Worm (Caenorhabditis elegans) whole organism, late embryonic: ENCODE measurements around the gene F48E3.6.

Source experiments
- C38D4.7 ChIP-seq: fragments of 200-800 bp; sonication (Bioruptor generic); optimal IDR thresholded peaks from 2 replicates; lab custom pipeline; 2018; ENCODE audit warnings: mild to moderate bottlenecking, missing genetic modification characterization, moderate library complexity, missing compliant biosample characterization
- ama-1 ChIP-seq: fragments of 150-350 bp; optimal IDR thresholded peaks from 2 replicates; lab custom pipeline; 2014
- dmd-4 ChIP-seq: sonication (generic microtip); optimal IDR thresholded peaks from 2 replicates; lab custom pipeline; 2016; ENCODE audit warnings: borderline replicate concordance, missing genetic modification characterization, missing compliant biosample characterization
- gmeb-2 ChIP-seq: sonication (generic microtip); optimal IDR thresholded peaks from 2 replicates; lab custom pipeline; 2016; ENCODE audit warnings: missing genetic modification characterization, inconsistent platforms, missing compliant biosample characterization
- pat-9 ChIP-seq: fragments of 200-800 bp; sonication (Bioruptor generic); optimal IDR thresholded peaks from 2 replicates; lab custom pipeline; 2018; ENCODE audit warnings: mild to moderate bottlenecking, missing genetic modification characterization, moderate library complexity, missing compliant biosample characterization
- pha-4 ChIP-seq: fragments of 150-350 bp; optimal IDR thresholded peaks from 2 replicates; lab custom pipeline; 2018; ENCODE audit warnings: missing biosample characterization, missing genetic modification reagents, missing genetic modification characterization
- syd-9 ChIP-seq: sonication (generic microtip); optimal IDR thresholded peaks from 2 replicates; lab custom pipeline; 2016; ENCODE audit warnings: mild to moderate bottlenecking, missing genetic modification characterization, moderate library complexity, missing compliant biosample characterization
- unc-42 ChIP-seq: sonication (generic microtip); optimal IDR thresholded peaks from 2 replicates; lab custom pipeline; 2016; ENCODE audit warnings: missing genotype, missing genetic modification characterization, missing compliant biosample characterization
- unc-55 ChIP-seq: sonication (generic microtip); optimal IDR thresholded peaks from 2 replicates; lab custom pipeline; 2017; ENCODE audit warnings: missing biosample characterization, missing genetic modification reagents, missing genetic modification characterization
- unc-86 ChIP-seq: sonication (generic microtip); optimal IDR thresholded peaks from 2 replicates; lab custom pipeline; 2016; ENCODE audit warnings: missing genetic modification characterization, missing compliant biosample characterization

- no peak for TF ChIP-seq syd-9 (tag; lab: Kevin White, UChicago)
- TF ChIP-seq unc-86: no peak
- TF ChIP-seq gmeb-2 (tag; lab: Kevin White, UChicago): no peak
- TF ChIP-seq ama-1 (lab: Kevin White, UChicago): no peak
- TF ChIP-seq pat-9 (tag; lab: Kevin White, UChicago): no peak
- no peak for TF ChIP-seq unc-42 (tag; lab: Kevin White, UChicago)
- TF ChIP-seq pha-4 (tag; lab: Kevin White, UChicago): no peak
- TF ChIP-seq dmd-4 (tag; lab: Kevin White, UChicago): no peak
- no peak for TF ChIP-seq unc-55
- no peak for TF ChIP-seq C38D4.7 (GFP tag; lab: Kevin White, UChicago)
These were observed 29.9 kb upstream of the F48E3.6 start, which contains the start of gene ceh-14 for ce11 chrX:7532632-7533031.
